Worm (Caenorhabditis elegans): ENCODE data around the gene agr-1.

DNA sequence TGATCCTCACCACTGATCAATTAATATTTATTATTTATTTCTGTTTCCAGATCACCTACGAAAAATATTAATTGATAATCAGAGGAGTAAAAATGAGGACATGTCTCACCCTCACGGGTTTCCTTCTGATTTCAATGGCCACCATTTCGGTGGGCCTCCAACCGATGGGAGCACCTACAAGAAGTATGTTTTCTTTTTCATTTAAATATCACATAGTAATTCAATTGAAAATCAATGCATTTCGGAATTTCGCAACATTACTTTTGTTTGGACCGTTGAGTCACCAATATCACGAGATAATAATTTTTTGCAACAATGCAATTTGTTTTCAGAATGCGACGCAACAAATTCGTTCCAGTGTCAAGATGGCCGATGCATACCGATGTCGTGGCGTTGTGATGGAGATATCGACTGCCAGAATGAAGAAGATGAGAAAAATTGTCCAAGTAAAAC is 8.4 kb upstream of the agr-1 start, which contains the start of gene gldi-2:
- TF ChIP-seq unc-62 (GFP tag; optimal IDR thresholded peaks at IDR 0.05) (no peak), flh-1 (GFP tag; optimal IDR thresholded peaks at IDR 0.05) (no peak), lin-13 (tag; optimal IDR thresholded peaks at IDR 0.05) (no peak), mab-5 (tag; optimal IDR thresholded peaks at IDR 0.05) (no peak), nhr-237 (tag; optimal IDR thresholded peaks at IDR 0.05) (no peak), unc-39 (tag; optimal IDR thresholded peaks at IDR 0.05) (no peak), pha-4 (tag; optimal IDR thresholded peaks at IDR 0.05) (no peak), snpc-4 (tag; optimal IDR thresholded peaks at IDR 0.05) (no peak), ztf-11 (tag; optimal IDR thresholded peaks at IDR 0.05) (no peak), nhr-2 (tag; optimal IDR thresholded peaks at IDR 0.05) (no peak)
